Worm (Caenorhabditis elegans): ENCODE results near the gene sir-2.2.

The sir-2.2 gene

DNA sequence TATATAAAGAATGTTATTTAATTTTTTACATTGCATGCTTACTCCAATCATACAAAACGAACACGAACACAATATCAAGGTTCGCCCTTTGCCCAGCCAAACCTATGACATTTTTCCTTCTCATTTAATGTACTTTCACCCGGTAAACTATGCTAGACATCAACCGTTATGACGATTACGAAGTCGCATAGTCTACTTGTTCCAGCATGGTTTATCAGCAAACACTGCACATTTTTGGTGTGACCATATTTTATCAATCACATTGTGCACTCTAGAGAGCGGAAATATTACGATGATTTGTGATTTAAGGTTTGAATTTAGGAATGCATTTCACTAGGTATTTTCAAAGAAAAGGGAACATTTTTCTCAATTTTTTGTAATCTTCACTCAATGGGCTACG, 32.8 kb downstream of the sir-2.2 start:
- TF ChIP-seq ama-1 (optimal IDR thresholded peaks at IDR 0.05): no peak
- no peak for TF ChIP-seq ZK337.2 (GFP tag; IDR thresholded peaks at IDR 0.05)
- TF ChIP-seq hlh-30 (tag; optimal IDR thresholded peaks at IDR 0.05; ENCODE audit: insufficient read depth): peak; percentile 61
- TF ChIP-seq nhr-102 (tag; optimal IDR thresholded peaks at IDR 0.05): peak; percentile 46
- TF ChIP-seq attf-4 (tag; optimal IDR thresholded peaks at IDR 0.05): no peak
- no peak for TF ChIP-seq arid-1 (GFP tag; conservative IDR thresholded peaks at IDR 0.05)
- peak; percentile 57 for TF ChIP-seq nhr-28 (tag; optimal IDR thresholded peaks at IDR 0.05)
- TF ChIP-seq zip-2 (tag; optimal IDR thresholded peaks at IDR 0.05): no peak
- TF ChIP-seq T26A8.4 (GFP tag; IDR thresholded peaks at IDR 0.05): no peak
- no peak for TF ChIP-seq madf-9 (GFP tag; conservative IDR thresholded peaks at IDR 0.05)
- TF ChIP-seq fos-1 (tag; optimal IDR thresholded peaks at IDR 0.05): no peak
- no peak for TF ChIP-seq madf-5 (GFP tag; IDR thresholded peaks at IDR 0.05)
- no peak for TF ChIP-seq hmg-1.1 (GFP tag; IDR thresholded peaks at IDR 0.05)
- TF ChIP-seq spr-1 (tag; optimal IDR thresholded peaks at IDR 0.05): no peak
- no peak for TF ChIP-seq aly-2 (tag; optimal IDR thresholded peaks at IDR 0.05)
- TF ChIP-seq egl-27 (tag; optimal IDR thresholded peaks at IDR 0.05): no peak
- TF ChIP-seq snpc-4 (tag; optimal IDR thresholded peaks at IDR 0.05): no peak
- no peak for TF ChIP-seq lin-38 (GFP tag; IDR thresholded peaks at IDR 0.05)
- no peak for TF ChIP-seq lim-7 (GFP tag; IDR thresholded peaks at IDR 0.05)
- TF ChIP-seq nhr-10 (tag; optimal IDR thresholded peaks at IDR 0.05): peak; percentile 4
- no peak for TF ChIP-seq lin-15B (tag; optimal IDR thresholded peaks at IDR 0.05)
- TF ChIP-seq F37D6.2 (tag; optimal IDR thresholded peaks at IDR 0.05): no peak
- TF ChIP-seq aha-1 (tag): no peak
- TF ChIP-seq F49E8.2 (tag; optimal IDR thresholded peaks at IDR 0.05; ENCODE audit: borderline replicate concordance): no peak
- TF ChIP-seq cey-2 (tag; optimal IDR thresholded peaks at IDR 0.05; ENCODE audit: borderline replicate concordance, insufficient read depth): no peak
- peak; percentile 80 for TF ChIP-seq mxl-3 (GFP tag; optimal IDR thresholded peaks at IDR 0.05)
- no peak for TF ChIP-seq zfp-3 (GFP tag; conservative IDR thresholded peaks at IDR 0.05)
- TF ChIP-seq mxl-2 (GFP tag; conservative IDR thresholded peaks at IDR 0.05): 0 out of 2 replicates have a peak, but pooled peaks have one; percentile 10
- peak in 1 of 2 experiments; percentile 40 for TF ChIP-seq mdl-1 (tag; optimal IDR thresholded peaks at IDR 0.05)
- TF ChIP-seq nhr-25 (tag; optimal IDR thresholded peaks at IDR 0.05; ENCODE audit: borderline replicate concordance, insufficient read depth): no peak
- no peak for TF ChIP-seq gei-8 (GFP tag; optimal IDR thresholded peaks at IDR 0.05)
- no peak for TF ChIP-seq ces-1 (GFP tag; optimal IDR thresholded peaks at IDR 0.05)
- no peak for TF ChIP-seq rbr-2 (tag; optimal IDR thresholded peaks at IDR 0.05)
- no peak for TF ChIP-seq dmd-9 (GFP tag; IDR thresholded peaks at IDR 0.05)
- TF ChIP-seq skn-1 (tag; optimal IDR thresholded peaks at IDR 0.05): no peak
- no peak for TF ChIP-seq ztf-11 (tag; optimal IDR thresholded peaks at IDR 0.05)
- TF ChIP-seq vab-7 (GFP tag; IDR thresholded peaks at IDR 0.05): no peak
- TF ChIP-seq pha-4 (GFP tag; IDR thresholded peaks at IDR 0.05): no peak
- TF ChIP-seq pha-4 (tag; optimal IDR thresholded peaks at IDR 0.05): no peak
- TF ChIP-seq lsy-2 (tag; optimal IDR thresholded peaks at IDR 0.05): peak in 1 of 2 experiments; percentile 30
- no peak for TF ChIP-seq mep-1 (tag; optimal IDR thresholded peaks at IDR 0.05)
- TF ChIP-seq nhr-111 (GFP tag; optimal IDR thresholded peaks at IDR 0.05): no peak
- no peak for TF ChIP-seq daf-8 (GFP tag; IDR thresholded peaks at IDR 0.05)
- TF ChIP-seq lin-39 (tag; optimal IDR thresholded peaks at IDR 0.05): no peak
- TF ChIP-seq zfp-2 (tag; optimal IDR thresholded peaks at IDR 0.05): no peak
- no peak for TF ChIP-seq jun-1 (tag; optimal IDR thresholded peaks at IDR 0.05)
- no peak for TF ChIP-seq fkh-10 (GFP tag; optimal IDR thresholded peaks at IDR 0.05)
- no peak for TF ChIP-seq tag-97 (GFP tag; IDR thresholded peaks at IDR 0.05)
- peak; percentile 11 for TF ChIP-seq nhr-77 (tag; optimal IDR thresholded peaks at IDR 0.05)
- no peak for TF ChIP-seq zag-1 (tag; optimal IDR thresholded peaks at IDR 0.05)
- peak; percentile 38; the same call in 1 of the 2 replicates for TF ChIP-seq tra-1 (GFP tag; IDR thresholded peaks at IDR 0.05)
- TF ChIP-seq ceh-28 (tag; optimal IDR thresholded peaks at IDR 0.05): no peak
- no peak for TF ChIP-seq ceh-62 (tag; optimal IDR thresholded peaks at IDR 0.05)
